Worm (Caenorhabditis elegans) whole organism, late embryonic: Measurements from ENCODE around the gene F53A9.7.
A peak's percentile ranks its signal among the peaks of the same experiment; 100 is the strongest.

ENCODE experiments used
- ceh-34 ChIP-seq: sonication (generic microtip); optimal IDR thresholded peaks from 2 replicates; lab custom pipeline; 2016; ENCODE audit warnings: mild to moderate bottlenecking, missing genetic modification characterization, missing compliant biosample characterization
- fkh-10 ChIP-seq: fragments of 150-350 bp; optimal IDR thresholded peaks from 2 replicates; lab custom pipeline; 2014; ENCODE audit warnings: missing biosample characterization, missing genetic modification reagents, missing genetic modification characterization
- hlh-13 ChIP-seq: fragments of 200-800 bp; sonication (Bioruptor generic); optimal IDR thresholded peaks from 2 replicates; lab custom pipeline; 2018; ENCODE audit warnings: mild to moderate bottlenecking, missing genetic modification characterization, missing compliant biosample characterization
- pag-3 ChIP-seq: sonication (generic microtip); optimal IDR thresholded peaks from 2 replicates; lab custom pipeline; 2016; ENCODE audit warnings: missing compliant biosample characterization, missing genetic modification characterization, borderline replicate concordance
- unc-55 ChIP-seq: sonication (generic microtip); optimal IDR thresholded peaks from 2 replicates; lab custom pipeline; 2017; ENCODE audit warnings: missing biosample characterization, missing genetic modification reagents, missing genetic modification characterization

DNA sequence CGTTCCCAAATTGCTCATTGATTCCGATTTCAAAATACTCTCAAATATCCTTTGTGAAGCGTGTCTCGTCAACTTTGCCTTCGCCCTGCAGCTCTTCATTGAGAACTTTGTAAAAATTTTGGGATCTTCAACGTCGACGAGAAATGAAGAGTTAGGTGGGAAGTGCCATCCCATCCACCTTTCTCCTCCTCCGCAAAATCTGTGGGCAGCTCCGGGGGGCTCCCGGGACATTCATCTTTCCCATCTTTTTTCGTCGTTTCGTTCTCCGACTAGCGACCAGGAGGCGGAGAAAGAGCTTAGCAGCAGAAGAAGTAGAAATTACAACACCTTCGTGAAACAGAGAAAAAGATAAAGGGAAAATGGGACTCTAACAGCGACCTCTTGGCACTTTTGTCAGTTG is 46.2 kb upstream of the F53A9.7 start:
- no peak for TF ChIP-seq hlh-13
- TF ChIP-seq pag-3 (tag; lab: Kevin White, UChicago) = no peak
- TF ChIP-seq unc-55 (GFP tag; lab: Kevin White, UChicago) = peak; percentile 9
- TF ChIP-seq fkh-10 (GFP tag; lab: Kevin White, UChicago) = no peak
- no peak for TF ChIP-seq ceh-34 (tag; lab: Kevin White, UChicago)
